Worm (Caenorhabditis elegans): Measurements from ENCODE around the gene K09F6.13.

Gene K09F6.13

ce11 chrII:2298742-2299141, 9.8 kb downstream of the K09F6.13 start, which contains the start of gene B0281.4:
Gene B0281.4, minus strand, starts transcription at chrII:2298842.
- TF ChIP-seq dao-5 (tag; optimal IDR thresholded peaks at IDR 0.05) (no peak), him-1 (tag; optimal IDR thresholded peaks at IDR 0.05) (no peak), W03F9.2 (tag; optimal IDR thresholded peaks at IDR 0.05) (no peak)

ce11 chrII:2300861-2301260, 11.9 kb downstream of the K09F6.13 start, which contains the start of gene B0281.5:
Gene B0281.5, minus strand, starts transcription at chrII:2300961.
- TF ChIP-seq dao-5 (tag; optimal IDR thresholded peaks at IDR 0.05) (no peak), him-1 (tag; optimal IDR thresholded peaks at IDR 0.05) (no peak), W03F9.2 (tag; optimal IDR thresholded peaks at IDR 0.05) (no peak)

- TF ChIP-seq dao-5 (tag; optimal IDR thresholded peaks at IDR 0.05) (no peak), W03F9.2 (tag; optimal IDR thresholded peaks at IDR 0.05) (no peak), him-1 (tag; optimal IDR thresholded peaks at IDR 0.05) (no peak)
Measured at ce11 chrII:2302330-2302729, 13.4 kb downstream of the K09F6.13 start, which contains the start of gene B0281.6. Gene B0281.6, minus strand, starts transcription at chrII:2302430.

- TF ChIP-seq him-1 (tag; optimal IDR thresholded peaks at IDR 0.05) (no peak), dao-5 (tag; optimal IDR thresholded peaks at IDR 0.05) (no peak), W03F9.2 (tag; optimal IDR thresholded peaks at IDR 0.05) (no peak)
Measured at ce11 chrII:2304575-2304974, 15.7 kb downstream of the K09F6.13 start.

ce11 chrII:2305507-2305906, 16.6 kb downstream of the K09F6.13 start:
- no peak for TF ChIP-seq dao-5 (tag; optimal IDR thresholded peaks at IDR 0.05)
- TF ChIP-seq W03F9.2 (tag; optimal IDR thresholded peaks at IDR 0.05): no peak
- TF ChIP-seq him-1 (tag; optimal IDR thresholded peaks at IDR 0.05): no peak

ce11 chrII:2306741-2307140, 17.8 kb downstream of the K09F6.13 start, which contains the start of gene B0281.3:
Gene B0281.3, plus strand, starts transcription at chrII:2307041.
- TF ChIP-seq W03F9.2 (tag; optimal IDR thresholded peaks at IDR 0.05) (no peak), dao-5 (tag; optimal IDR thresholded peaks at IDR 0.05) (no peak), him-1 (tag; optimal IDR thresholded peaks at IDR 0.05) (no peak)

ce11 chrII:2312747-2313146, 23.8 kb downstream of the K09F6.13 start, which contains the start of the genes trim-21 and B0281.1:
Gene trim-21, minus strand, starts transcription at chrII:2312847.
Gene B0281.1, plus strand, starts transcription at chrII:2313067.
- TF ChIP-seq W03F9.2 (tag; optimal IDR thresholded peaks at IDR 0.05): no peak
- TF ChIP-seq him-1 (tag; optimal IDR thresholded peaks at IDR 0.05): no peak
- TF ChIP-seq dao-5 (tag; optimal IDR thresholded peaks at IDR 0.05): no peak

ce11 chrII:2317883-2318357, 29.0 kb downstream of the K09F6.13 start, which contains the start of the genes ZK1240.5 and ZK1240.9:
Gene ZK1240.5, minus strand, starts transcription at chrII:2317933.
Gene ZK1240.9, plus strand, starts transcription at chrII:2318189.
- TF ChIP-seq W03F9.2 (tag; optimal IDR thresholded peaks at IDR 0.05) (no peak), dao-5 (tag; optimal IDR thresholded peaks at IDR 0.05) (no peak), him-1 (tag; optimal IDR thresholded peaks at IDR 0.05) (no peak)

ce11 chrII:2320097-2320496, 31.2 kb downstream of the K09F6.13 start, which contains the start of gene ZK1240.3:
Gene ZK1240.3, plus strand, starts transcription at chrII:2320334.
- TF ChIP-seq dao-5 (tag; optimal IDR thresholded peaks at IDR 0.05): no peak
- TF ChIP-seq W03F9.2 (tag; optimal IDR thresholded peaks at IDR 0.05): no peak
- TF ChIP-seq him-1 (tag; optimal IDR thresholded peaks at IDR 0.05): no peak

- TF ChIP-seq him-1 (tag; optimal IDR thresholded peaks at IDR 0.05) (no peak), dao-5 (tag; optimal IDR thresholded peaks at IDR 0.05) (no peak), W03F9.2 (tag; optimal IDR thresholded peaks at IDR 0.05) (no peak)
Measured at ce11 chrII:2322857-2323518, 34.1 kb downstream of the K09F6.13 start, which contains the start of the genes ZK1240.6 and ZK1240.2. Gene ZK1240.6, minus strand, starts transcription at chrII:2322907. Gene ZK1240.2, plus strand, starts transcription at chrII:2323376.

- TF ChIP-seq W03F9.2 (tag; optimal IDR thresholded peaks at IDR 0.05) (no peak), him-1 (tag; optimal IDR thresholded peaks at IDR 0.05) (no peak), dao-5 (tag; optimal IDR thresholded peaks at IDR 0.05) (no peak)
Measured at ce11 chrII:2324956-2325355, 36.0 kb downstream of the K09F6.13 start, which contains the start of gene ZK1240.11. Gene ZK1240.11, plus strand, starts transcription at chrII:2325256.

ce11 chrII:2328963-2329442, 40.1 kb downstream of the K09F6.13 start, which contains the start of the genes ZK1240.8 and ZK1240.1:
Gene ZK1240.8, minus strand, starts transcription at chrII:2329063.
Gene ZK1240.1, plus strand, starts transcription at chrII:2329392.
- no peak for TF ChIP-seq him-1 (tag; optimal IDR thresholded peaks at IDR 0.05)
- TF ChIP-seq dao-5 (tag; optimal IDR thresholded peaks at IDR 0.05): no peak

ce11 chrII:2330462-2330861, 41.5 kb downstream of the K09F6.13 start:
- no peak for TF ChIP-seq W03F9.2 (tag; optimal IDR thresholded peaks at IDR 0.05)
- TF ChIP-seq dao-5 (tag; optimal IDR thresholded peaks at IDR 0.05): no peak
- no peak for TF ChIP-seq him-1 (tag; optimal IDR thresholded peaks at IDR 0.05)

ce11 chrII:2332220-2332619, 43.3 kb downstream of the K09F6.13 start, which contains the start of gene F43C11.8:
Gene F43C11.8, plus strand, starts transcription at chrII:2332520.
- TF ChIP-seq W03F9.2 (tag; optimal IDR thresholded peaks at IDR 0.05): no peak

Measured in whole organism, L4/young adult.